Worm (Caenorhabditis elegans): Measurements from ENCODE around the gene tcc-1.

- TF ChIP-seq T22C8.4 (GFP tag; IDR thresholded peaks at IDR 0.05) (no peak), flt-1 (GFP tag; IDR thresholded peaks at IDR 0.05) (no peak), med-1 (GFP tag; optimal IDR thresholded peaks at IDR 0.05; ENCODE audit: insufficient read depth) (no peak), cog-1 (tag; optimal IDR thresholded peaks at IDR 0.05) (no peak), ztf-23 (GFP tag; IDR thresholded peaks at IDR 0.05) (no peak)
Observed at ce11 chrV:17828310-17828709, 27.5 kb downstream of the tcc-1 start, which contains the start of gene srh-304.

All from whole organism, midembryonic.